Worm (Caenorhabditis elegans) whole organism, midembryonic: ENCODE measurements around the gene C06A12.19.

Experiments used
- T22C8.4 ChIP-seq: fragments of 200-800 bp; sonication (Bioruptor generic); IDR thresholded peaks from 2 replicates; pipeline ENCODE4 v1.3.6; 2022; ENCODE audit warnings: missing genetic modification characterization, missing compliant biosample characterization
- cog-1 ChIP-seq: sonication (generic microtip); optimal IDR thresholded peaks from 2 replicates; lab custom pipeline; 2016; ENCODE audit warnings: missing genetic modification characterization, missing compliant biosample characterization
- flt-1 ChIP-seq: fragments of 200-800 bp; sonication (Bioruptor generic); IDR thresholded peaks from 2 replicates; pipeline ENCODE4 v1.3.6; 2022; ENCODE audit warnings: missing genetic modification characterization, missing compliant biosample characterization
- klf-2 ChIP-seq: fragments of 200-800 bp; sonication (Bioruptor generic); conservative IDR thresholded peaks from 2 replicates; pipeline ENCODE4 v1.3.6; 2022; ENCODE audit warnings: missing genetic modification reagents, missing genetic modification characterization, missing compliant biosample characterization
- med-1 ChIP-seq: sonication (generic microtip); optimal IDR thresholded peaks from 2 replicates; lab custom pipeline; 2017; ENCODE audit warnings: missing genetic modification characterization, mild to moderate bottlenecking, missing compliant biosample characterization, antibody characterized with exemption, missing genetic modification reagents; ENCODE audit not compliant: insufficient read depth
- ref-1 ChIP-seq: fragments of 200-800 bp; sonication (Bioruptor generic); conservative IDR thresholded peaks from 2 replicates; pipeline ENCODE4 v1.3.6; 2022; ENCODE audit warnings: missing genetic modification reagents, missing genetic modification characterization, missing compliant biosample characterization
- tab-1 ChIP-seq: fragments of 200-800 bp; sonication (Bioruptor generic); IDR thresholded peaks from 2 replicates; pipeline ENCODE4 v1.3.6; 2022; ENCODE audit warnings: missing genetic modification characterization, missing compliant biosample characterization
- ztf-23 ChIP-seq: fragments of 200-800 bp; sonication (Bioruptor generic); IDR thresholded peaks from 2 replicates; pipeline ENCODE4 v1.3.6; 2022; ENCODE audit warnings: missing genetic modification reagents, missing genetic modification characterization, missing compliant biosample characterization
- ztf-29 ChIP-seq: fragments of 200-800 bp; sonication (Bioruptor generic); IDR thresholded peaks from 2 replicates; pipeline ENCODE4 v1.3.6; 2022; ENCODE audit warnings: missing genetic modification reagents, missing genetic modification characterization, missing compliant biosample characterization

C06A12.19 gene

DNA sequence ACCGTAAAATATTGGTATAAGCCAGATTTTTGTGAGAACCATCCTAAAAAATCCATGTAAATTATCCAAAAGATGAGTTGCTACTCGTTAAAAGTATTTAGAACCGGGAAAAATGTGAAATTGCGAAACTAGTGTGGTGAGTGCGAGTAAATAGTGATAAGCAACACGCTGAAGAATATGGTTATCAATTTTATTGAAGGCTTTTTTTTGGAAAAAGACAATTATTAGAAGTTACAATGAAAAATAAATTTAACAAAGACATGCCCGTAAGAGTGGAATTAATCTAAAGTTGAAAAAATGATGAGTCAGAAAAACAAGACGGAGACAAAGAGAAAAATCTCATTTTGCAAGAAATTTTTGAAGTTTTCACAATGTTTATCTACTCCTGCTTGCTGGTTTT, 26.0 kb upstream of the C06A12.19 start, which contains the start of gene F11E6.6:
Gene F11E6.6 (minus strand): TSS at position 101 of the 400 bp plus-strand sequence.
- TF ChIP-seq ztf-29, result no peak
- TF ChIP-seq klf-2, result no peak
- TF ChIP-seq ztf-23 (GFP tag; lab: Robert Waterston, UW), result no peak
- TF ChIP-seq med-1 (GFP tag; lab: Kevin White, UChicago), result no peak
- TF ChIP-seq flt-1 (GFP tag; lab: Robert Waterston, UW), result no peak
- no peak for TF ChIP-seq ref-1 (GFP tag; lab: Robert Waterston, UW)
- no peak for TF ChIP-seq T22C8.4 (GFP tag; lab: Robert Waterston, UW)
- TF ChIP-seq cog-1 (tag; lab: Kevin White, UChicago), result no peak
- no peak for TF ChIP-seq tab-1 (GFP tag; lab: Robert Waterston, UW)

ce11 chrIV:17463108-17463608, 23.3 kb upstream of the C06A12.19 start, which contains the start of gene F11E6.10:
F11E6.10 (minus strand) TSS chrIV:17463158.
- TF ChIP-seq cog-1 (tag; lab: Kevin White, UChicago) (no peak), klf-2 (no peak), med-1 (GFP tag; lab: Kevin White, UChicago) (no peak), flt-1 (GFP tag; lab: Robert Waterston, UW) (no peak), T22C8.4 (GFP tag; lab: Robert Waterston, UW) (no peak), ztf-23 (GFP tag; lab: Robert Waterston, UW) (no peak), ztf-29 (no peak), ref-1 (GFP tag; lab: Robert Waterston, UW) (no peak), tab-1 (GFP tag; lab: Robert Waterston, UW) (no peak)

ce11 chrIV:17461222-17461707, 21.4 kb upstream of the C06A12.19 start, which contains the start of gene rif-1.1:
rif-1.1 (minus strand) TSS chrIV:17461272.
- no peak for TF ChIP-seq tab-1 (GFP tag; lab: Robert Waterston, UW)
- TF ChIP-seq flt-1 (GFP tag; lab: Robert Waterston, UW), result no peak
- TF ChIP-seq med-1 (GFP tag; lab: Kevin White, UChicago), result no peak
- no peak for TF ChIP-seq cog-1 (tag; lab: Kevin White, UChicago)
- TF ChIP-seq ref-1 (GFP tag; lab: Robert Waterston, UW), result no peak
- no peak for TF ChIP-seq ztf-23 (GFP tag; lab: Robert Waterston, UW)
- TF ChIP-seq T22C8.4 (GFP tag; lab: Robert Waterston, UW), result no peak
- no peak for TF ChIP-seq ztf-29

- no peak for TF ChIP-seq ref-1 (GFP tag; lab: Robert Waterston, UW)
Measured at ce11 chrIV:17453996-17454395, 14.1 kb upstream of the C06A12.19 start.

- TF ChIP-seq med-1 (GFP tag; lab: Kevin White, UChicago) (no peak), ref-1 (GFP tag; lab: Robert Waterston, UW) (no peak), ztf-29 (no peak), flt-1 (GFP tag; lab: Robert Waterston, UW) (no peak), tab-1 (GFP tag; lab: Robert Waterston, UW) (no peak), T22C8.4 (GFP tag; lab: Robert Waterston, UW) (no peak), ztf-23 (GFP tag; lab: Robert Waterston, UW) (no peak), klf-2 (no peak), cog-1 (tag; lab: Kevin White, UChicago) (no peak)
Measured at ce11 chrIV:17453200-17453599, 13.3 kb upstream of the C06A12.19 start.

DNA sequence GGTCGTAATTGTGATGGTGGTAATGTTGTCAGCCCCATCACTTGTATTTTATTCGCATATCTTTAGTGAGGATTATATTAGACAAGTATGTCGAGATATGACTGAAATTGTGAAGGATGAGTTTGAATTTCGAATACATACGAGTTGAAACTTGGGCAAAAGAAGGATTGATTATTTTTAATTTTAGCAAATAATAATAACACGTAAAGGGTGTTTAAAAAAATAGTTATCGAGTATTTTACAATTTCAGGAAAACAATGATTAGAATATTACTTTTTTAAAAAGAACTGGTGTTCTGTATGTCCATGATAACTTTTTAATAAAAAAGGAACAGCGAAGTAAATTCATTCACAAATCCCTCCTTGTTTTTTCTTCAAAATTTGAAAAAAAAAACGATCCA, 10.5 kb upstream of the C06A12.19 start, which contains the start of gene F11E6.8:
Gene F11E6.8 (minus strand): TSS at position 101 of the 400 bp plus-strand sequence.
- TF ChIP-seq T22C8.4 (GFP tag; lab: Robert Waterston, UW), result no peak

ce11 chrIV:17448319-17448718, 8.4 kb upstream of the C06A12.19 start:
- TF ChIP-seq ref-1 (GFP tag; lab: Robert Waterston, UW), result no peak
- no peak for TF ChIP-seq ztf-29
- no peak for TF ChIP-seq tab-1 (GFP tag; lab: Robert Waterston, UW)
- no peak for TF ChIP-seq med-1 (GFP tag; lab: Kevin White, UChicago)
- no peak for TF ChIP-seq flt-1 (GFP tag; lab: Robert Waterston, UW)
- TF ChIP-seq cog-1 (tag; lab: Kevin White, UChicago), result no peak
- TF ChIP-seq ztf-23 (GFP tag; lab: Robert Waterston, UW), result no peak
- TF ChIP-seq klf-2, result no peak
- TF ChIP-seq T22C8.4 (GFP tag; lab: Robert Waterston, UW), result no peak

- TF ChIP-seq flt-1 (GFP tag; lab: Robert Waterston, UW) (no peak), cog-1 (tag; lab: Kevin White, UChicago) (no peak), ztf-23 (GFP tag; lab: Robert Waterston, UW) (no peak), ztf-29 (no peak), klf-2 (no peak), tab-1 (GFP tag; lab: Robert Waterston, UW) (no peak), med-1 (GFP tag; lab: Kevin White, UChicago) (no peak), ref-1 (GFP tag; lab: Robert Waterston, UW) (no peak), T22C8.4 (GFP tag; lab: Robert Waterston, UW) (no peak)
Measured at ce11 chrIV:17442503-17442902, 2.6 kb upstream of the C06A12.19 start, which contains the start of gene F11E6.11. F11E6.11 (plus strand) TSS chrIV:17442827.

DNA sequence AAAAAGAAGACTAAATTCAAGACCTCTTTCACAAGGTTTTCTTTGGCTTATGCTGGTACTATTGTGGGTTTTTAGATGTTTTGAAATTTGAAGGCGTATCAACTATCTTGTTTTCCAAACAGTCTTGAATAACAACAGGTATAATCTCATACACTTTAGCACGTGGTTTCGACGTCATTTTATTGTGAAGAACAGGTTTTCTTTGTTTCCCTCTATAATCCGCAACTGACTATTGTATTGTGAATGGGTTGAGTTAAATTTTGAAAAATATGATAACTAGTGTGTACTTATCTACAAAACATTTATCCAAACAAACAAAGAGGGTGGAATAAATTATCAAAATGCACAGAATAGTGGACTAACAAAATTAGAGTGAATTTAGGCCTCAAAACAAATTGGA, 1.4 kb upstream of the C06A12.19 start:
- TF ChIP-seq tab-1 (GFP tag; lab: Robert Waterston, UW) (no peak), klf-2 (no peak), T22C8.4 (GFP tag; lab: Robert Waterston, UW) (no peak), ref-1 (GFP tag; lab: Robert Waterston, UW) (no peak), cog-1 (tag; lab: Kevin White, UChicago) (no peak), med-1 (GFP tag; lab: Kevin White, UChicago) (no peak), ztf-23 (GFP tag; lab: Robert Waterston, UW) (no peak), ztf-29 (no peak), flt-1 (GFP tag; lab: Robert Waterston, UW) (no peak)
